Worm (Caenorhabditis elegans) whole organism, young adult: Measurements from ENCODE around the gene ceh-22.

Source experiments
- madf-6 ChIP-seq: fragments of 200-800 bp; sonication (Bioruptor generic); IDR thresholded peaks from 2 replicates; pipeline ENCODE4 v1.3.6; 2022; ENCODE audit warnings: missing genetic modification reagents, missing genetic modification characterization, missing compliant biosample characterization
- snpc-4 ChIP-seq, 5 experiments: fragments of 150-350 bp in 1 of 5; sonication (generic microtip) in 4 of 5; optimal IDR thresholded peaks; 2 replicates each; lab custom pipeline; 2014 to 2018; ENCODE audit warnings: missing genetic modification characterization in 5 of 5, missing biosample characterization in 3 of 5, antibody characterized with exemption in 2 of 5, mild to moderate bottlenecking in 2 of 5, missing compliant biosample characterization in 2 of 5, missing genotype in 2 of 5, moderate library complexity in 2 of 5, missing genetic modification reagents in 1 of 5

DNA sequence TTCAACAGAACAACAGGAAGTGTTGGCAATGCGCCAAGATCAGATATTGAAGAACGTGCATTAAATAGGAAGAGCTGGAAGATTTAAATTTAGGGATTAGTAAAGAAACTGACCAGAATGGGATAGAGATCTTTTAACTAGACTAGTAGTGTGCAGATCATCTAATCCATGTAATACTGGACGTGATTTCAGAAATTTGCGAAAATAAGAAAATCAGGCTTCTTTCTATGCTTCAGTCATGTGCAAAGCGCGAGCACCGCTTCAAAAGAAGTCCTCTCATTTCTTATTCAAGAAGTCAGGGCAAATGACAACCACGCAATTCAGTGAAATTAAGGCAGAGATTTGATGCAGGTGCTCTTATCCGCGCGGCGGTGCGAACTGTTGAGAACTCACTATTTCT, 46.3 kb downstream of the ceh-22 start:
- TF ChIP-seq snpc-4 (GFP tag; optimal IDR thresholded peaks at IDR 0.05; lab: Kevin White, UChicago) = no peak
- TF ChIP-seq snpc-4 (tag; optimal IDR thresholded peaks at IDR 0.05; lab: Kevin White, UChicago) = no peak
- TF ChIP-seq madf-6 (GFP tag; lab: Robert Waterston, UW) = no peak
